Fruit fly (Drosophila melanogaster) S2 (cell line): Measurements from ENCODE around the gene CG34302.

Experiments
- CG8478 ChIP-seq: fragments of >200 bp; optimal IDR thresholded peaks from 2 replicates; lab custom pipeline; 2018
- CTCF ChIP-seq, 2 experiments: fragments of >200 bp; optimal IDR thresholded peaks; 2 replicates each; lab custom pipeline; 2018

DNA sequence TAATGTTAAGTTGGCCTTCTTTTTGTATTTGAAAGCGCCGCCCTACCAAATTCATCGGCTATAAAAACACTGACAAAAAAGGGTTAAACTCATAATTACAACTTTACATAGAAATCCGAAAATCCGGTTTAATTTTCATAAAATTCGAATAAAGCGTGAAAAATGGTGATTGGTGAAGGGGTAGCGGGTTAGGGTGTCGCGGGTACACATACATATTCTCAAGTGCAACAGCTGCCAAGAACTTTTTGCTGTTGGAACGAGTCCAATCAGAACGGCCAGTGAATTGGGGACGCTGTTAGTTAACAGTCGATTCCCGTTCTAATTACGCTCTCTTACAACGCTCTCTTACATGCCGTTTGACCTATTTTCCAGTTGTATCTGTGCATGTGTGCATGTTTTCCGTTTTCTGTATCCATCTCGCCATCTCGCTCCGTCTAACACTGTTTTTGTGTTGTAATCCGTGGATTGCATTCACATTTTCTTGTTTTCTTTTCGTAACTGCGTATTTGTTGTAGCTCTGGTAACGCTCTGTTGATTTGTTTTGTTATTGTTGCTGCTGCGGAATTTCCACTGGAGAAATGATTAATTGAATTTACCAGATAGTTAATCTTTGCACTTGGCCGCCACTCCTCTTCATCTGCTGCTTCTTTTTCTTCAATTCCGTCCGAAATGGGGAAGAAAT is 48.7 kb upstream of the CG34302 start:
- no peak for TF ChIP-seq CG8478 (lab: Kevin White, UChicago)
- TF ChIP-seq CTCF (optimal IDR thresholded peaks at IDR 0.05; lab: Kevin White, UChicago) = no peak
